Fruit fly (Drosophila melanogaster) whole organism, embryonic: Measurements from ENCODE around the gene CG17109.

ENCODE experiments used
- CG12155 ChIP-seq: fragments of 200-800 bp; sonication (Bioruptor generic); optimal IDR thresholded peaks from 3 replicates; lab custom pipeline; 2016; ENCODE audit warnings: missing biosample characterization, missing genetic modification characterization
- CG17328 ChIP-seq: fragments of 200-800 bp; sonication (Bioruptor generic); IDR thresholded peaks from 2 replicates; pipeline ENCODE4 v1.3.6; 2022; ENCODE audit warnings: missing biosample characterization, missing genetic modification characterization
- CG8944 ChIP-seq: fragments of 200-800 bp; sonication (Bioruptor generic); optimal IDR thresholded peaks from 3 replicates; lab custom pipeline; 2016; ENCODE audit warnings: missing biosample characterization, missing genetic modification characterization
- Sin3A ChIP-seq: fragments of >200 bp; optimal IDR thresholded peaks from 2 replicates; lab custom pipeline; 2018
- ase ChIP-seq: fragments of 200-800 bp; sonication (Bioruptor generic); IDR thresholded peaks from 3 replicates; pipeline ENCODE4 v1.3.6; 2022; ENCODE audit warnings: missing biosample characterization, missing genetic modification characterization
- lov ChIP-seq, 2 experiments: fragments of 200-800 bp in 1 of 2; fragments of >200 bp in 1 of 2; sonication (Bioruptor generic) in 1 of 2; IDR thresholded peaks in 1 of 2; optimal IDR thresholded peaks in 1 of 2; 2 replicates in 1 of 2; 3 replicates in 1 of 2; pipeline versions ENCODE4 v1.3.6 to Lab custom; 2017 to 2022; ENCODE audit warnings: missing biosample characterization in 1 of 2, missing genetic modification characterization in 1 of 2
- sima ChIP-seq: fragments of 200-800 bp; sonication (Bioruptor generic); optimal IDR thresholded peaks from 2 replicates; lab custom pipeline; 2016; ENCODE audit warnings: missing biosample characterization, missing genetic modification characterization

DNA sequence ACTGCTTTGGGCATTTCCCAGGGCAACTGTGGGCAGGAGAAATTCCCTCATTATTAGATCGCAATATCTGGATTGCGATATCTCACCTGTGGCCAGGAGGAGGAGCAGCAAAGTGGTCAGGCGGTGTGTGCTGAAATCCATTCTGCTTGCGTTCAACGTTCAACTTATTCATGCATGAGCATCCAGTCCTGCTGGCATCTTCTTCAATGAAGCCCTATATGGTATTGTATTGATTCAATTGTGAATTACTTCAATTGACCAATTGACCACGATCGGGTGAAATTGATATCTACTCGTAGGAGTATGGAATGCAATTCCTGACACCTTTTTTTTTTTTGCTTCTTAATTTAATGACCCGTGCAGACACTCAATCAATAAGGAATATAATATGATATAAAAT is 39.4 kb upstream of the CG17109 start:
- TF ChIP-seq lov (optimal IDR thresholded peaks at IDR 0.05; lab: Kevin White, UChicago) = no peak
- TF ChIP-seq lov (GFP tag; IDR thresholded peaks at IDR 0.05; lab: Robert Waterston, UW) = no peak
- no peak for TF ChIP-seq CG17328 (GFP tag; lab: Robert Waterston, UW)
- no peak for TF ChIP-seq ase (GFP tag; lab: Robert Waterston, UW)
- no peak for TF ChIP-seq Sin3A (lab: Kevin White, UChicago)
- TF ChIP-seq CG12155 (GFP tag; lab: Kevin White, UChicago) = no peak
- TF ChIP-seq CG8944 = no peak
- no peak for TF ChIP-seq sima (GFP tag; lab: Kevin White, UChicago)
